Fruit fly (Drosophila melanogaster) whole organism, prepupa: ENCODE results near the gene hep.

Experiments
- CG10631 ChIP-seq: fragments of 200-800 bp; sonication (Bioruptor generic); optimal IDR thresholded peaks from 2 replicates; lab custom pipeline; 2016; ENCODE audit warnings: missing biosample characterization, missing genetic modification characterization
- CG10669 ChIP-seq: fragments of 200-800 bp; sonication (Bioruptor generic); optimal IDR thresholded peaks from 3 replicates; lab custom pipeline; 2018; ENCODE audit warnings: missing biosample characterization, mild to moderate bottlenecking, missing genetic modification characterization, moderate library complexity
- CG11294 ChIP-seq: fragments of 200-800 bp; sonication (Bioruptor generic); IDR thresholded peaks from 2 replicates; pipeline ENCODE4 v1.3.6; 2022; ENCODE audit warnings: missing biosample characterization, missing genetic modification characterization
- CG11762 ChIP-seq: fragments of 200-800 bp; sonication (Bioruptor generic); optimal IDR thresholded peaks from 3 replicates; lab custom pipeline; 2016; ENCODE audit warnings: missing biosample characterization, missing genetic modification characterization; ENCODE audit not compliant: insufficient read depth
- CG11902 ChIP-seq: fragments of 200-800 bp; sonication (Bioruptor generic); optimal IDR thresholded peaks from 3 replicates; lab custom pipeline; 2016; ENCODE audit warnings: missing biosample characterization, missing genetic modification characterization
- CG15336 ChIP-seq: fragments of 200-800 bp; sonication (Bioruptor generic); IDR thresholded peaks from 2 replicates; pipeline ENCODE4 v1.3.6; 2022; ENCODE audit warnings: missing biosample characterization, missing genetic modification characterization
- CG1621 ChIP-seq: fragments of 200-800 bp; sonication (Bioruptor generic); optimal IDR thresholded peaks from 3 replicates; lab custom pipeline; 2018; ENCODE audit warnings: missing biosample characterization, mild to moderate bottlenecking, missing genetic modification characterization
- CG3032 ChIP-seq: fragments of 200-800 bp; optimal IDR thresholded peaks from 2 replicates; lab custom pipeline; 2019; ENCODE audit warnings: missing biosample characterization, mild to moderate bottlenecking, missing genetic modification characterization, moderate library complexity
- CG31627 ChIP-seq: fragments of 200-800 bp; sonication (Bioruptor generic); optimal IDR thresholded peaks from 3 replicates; lab custom pipeline; 2016; ENCODE audit warnings: missing biosample characterization, missing genetic modification characterization
- CG32006 ChIP-seq: fragments of 200-800 bp; sonication (Bioruptor generic); optimal IDR thresholded peaks from 3 replicates; lab custom pipeline; 2017; ENCODE audit warnings: missing biosample characterization, mild to moderate bottlenecking, missing genetic modification characterization
- CG34406 ChIP-seq: fragments of 200-800 bp; sonication (Bioruptor generic); optimal IDR thresholded peaks from 3 replicates; lab custom pipeline; 2016; ENCODE audit warnings: missing biosample characterization, missing genetic modification characterization
- CG3919 ChIP-seq: fragments of 200-800 bp; sonication (Bioruptor generic); optimal IDR thresholded peaks from 3 replicates; lab custom pipeline; 2016; ENCODE audit warnings: missing biosample characterization, missing genetic modification characterization
- CG4318 ChIP-seq: fragments of 200-800 bp; sonication (Bioruptor generic); optimal IDR thresholded peaks from 3 replicates; lab custom pipeline; 2017; ENCODE audit warnings: missing biosample characterization, mild to moderate bottlenecking, missing genetic modification characterization
- CG6163 ChIP-seq: fragments of 200-800 bp; sonication (Bioruptor generic); IDR thresholded peaks from 3 replicates; pipeline ENCODE4 v1.3.6; 2022; ENCODE audit warnings: missing biosample characterization, missing genetic modification characterization
- CG6276 ChIP-seq: fragments of 200-800 bp; sonication (Bioruptor generic); optimal IDR thresholded peaks from 2 replicates; lab custom pipeline; 2017; ENCODE audit warnings: missing biosample characterization, mild to moderate bottlenecking, missing genetic modification characterization
- CG6792 ChIP-seq: fragments of 200-800 bp; sonication (Bioruptor generic); optimal IDR thresholded peaks from 3 replicates; lab custom pipeline; 2016; ENCODE audit warnings: missing biosample characterization, missing genetic modification characterization
- CG6808 ChIP-seq: fragments of 200-800 bp; sonication (Bioruptor generic); optimal IDR thresholded peaks from 3 replicates; lab custom pipeline; 2017; ENCODE audit warnings: missing biosample characterization, missing genetic modification characterization, mild to moderate bottlenecking, moderate library complexity, missing genetic modification reagents
- CG6854 ChIP-seq: fragments of 200-800 bp; sonication (Bioruptor generic); optimal IDR thresholded peaks from 2 replicates; lab custom pipeline; 2017; ENCODE audit warnings: missing biosample characterization, mild to moderate bottlenecking, missing genetic modification characterization
- CG7368 ChIP-seq: fragments of 200-800 bp; sonication (Bioruptor generic); optimal IDR thresholded peaks from 3 replicates; lab custom pipeline; 2016; ENCODE audit warnings: missing biosample characterization, missing genetic modification characterization
- CG8319 ChIP-seq: fragments of 200-800 bp; sonication (Bioruptor generic); optimal IDR thresholded peaks from 3 replicates; lab custom pipeline; 2016; ENCODE audit warnings: missing biosample characterization, missing genetic modification characterization
- CG8632 ChIP-seq: fragments of 200-800 bp; sonication (Bioruptor generic); optimal IDR thresholded peaks from 3 replicates; lab custom pipeline; 2016; ENCODE audit warnings: missing biosample characterization, missing genetic modification characterization
- CG9139 ChIP-seq: fragments of 200-800 bp; sonication (Bioruptor generic); optimal IDR thresholded peaks from 3 replicates; lab custom pipeline; 2017; ENCODE audit warnings: missing biosample characterization, mild to moderate bottlenecking, missing genetic modification characterization
- Eip75B ChIP-seq: fragments of 200-800 bp; sonication (Bioruptor generic); optimal IDR thresholded peaks from 3 replicates; lab custom pipeline; 2016; ENCODE audit warnings: missing biosample characterization, missing genetic modification characterization
- Eip78C ChIP-seq: fragments of 200-800 bp; sonication (Bioruptor generic); peaks from one replicate; lab custom pipeline; 2016; ENCODE audit warnings: missing biosample characterization, missing genetic modification characterization
- Ets21C ChIP-seq: fragments of 200-800 bp; sonication (Bioruptor generic); optimal IDR thresholded peaks from 3 replicates; lab custom pipeline; 2016; ENCODE audit warnings: missing biosample characterization, missing genetic modification characterization
- Ets96B ChIP-seq: fragments of 200-800 bp; optimal IDR thresholded peaks from 2 replicates; lab custom pipeline; 2019; ENCODE audit warnings: missing biosample characterization, mild to moderate bottlenecking, missing genetic modification characterization, moderate library complexity
- Gug ChIP-seq: fragments of 200-800 bp; sonication (Bioruptor generic); IDR thresholded peaks from 2 replicates; pipeline ENCODE4 v1.3.6; 2022; ENCODE audit warnings: missing biosample characterization, missing genetic modification characterization
- Hr38 ChIP-seq: sonication (Bioruptor generic); optimal IDR thresholded peaks from 2 replicates; lab custom pipeline; 2016; ENCODE audit warnings: missing biosample characterization, missing genetic modification characterization
- Hr4 ChIP-seq: fragments of 200-800 bp; sonication (Bioruptor generic); optimal IDR thresholded peaks from 3 replicates; lab custom pipeline; 2016; ENCODE audit warnings: missing biosample characterization, missing genetic modification characterization
- Lpt ChIP-seq: fragments of 200-800 bp; sonication (Bioruptor generic); optimal IDR thresholded peaks from 3 replicates; lab custom pipeline; 2016; ENCODE audit warnings: missing biosample characterization, missing genetic modification characterization
- OdsH ChIP-seq: fragments of 200-800 bp; sonication (Bioruptor generic); optimal IDR thresholded peaks from 3 replicates; lab custom pipeline; 2016; ENCODE audit warnings: missing biosample characterization, missing genetic modification characterization
- Sox102F ChIP-seq: fragments of 200-800 bp; sonication (Bioruptor generic); optimal IDR thresholded peaks from 2 replicates; lab custom pipeline; 2016; ENCODE audit warnings: missing biosample characterization, mild to moderate bottlenecking, missing genetic modification characterization
- achi ChIP-seq: fragments of 200-800 bp; sonication (Bioruptor generic); optimal IDR thresholded peaks from 3 replicates; lab custom pipeline; 2016; ENCODE audit warnings: missing biosample characterization, missing genetic modification characterization
- acj6 ChIP-seq: fragments of 200-800 bp; sonication (Bioruptor generic); optimal IDR thresholded peaks from 3 replicates; lab custom pipeline; 2016; ENCODE audit warnings: missing biosample characterization, missing genetic modification characterization
- dac ChIP-seq: fragments of 200-800 bp; sonication (Bioruptor generic); optimal IDR thresholded peaks from 2 replicates; lab custom pipeline; 2017; ENCODE audit warnings: missing biosample characterization, mild to moderate bottlenecking, missing genetic modification characterization
- dsx ChIP-seq: fragments of 200-800 bp; optimal IDR thresholded peaks from 3 replicates; lab custom pipeline; 2019; ENCODE audit warnings: missing biosample characterization, mild to moderate bottlenecking, missing genetic modification characterization, moderate library complexity; ENCODE audit not compliant: poor library complexity, severe bottlenecking
- eg ChIP-seq: fragments of 200-800 bp; sonication (Bioruptor generic); IDR thresholded peaks from 3 replicates; pipeline ENCODE4 v1.3.6; 2022; ENCODE audit warnings: missing biosample characterization, missing genetic modification characterization
- esn ChIP-seq: fragments of 200-800 bp; sonication (Bioruptor generic); optimal IDR thresholded peaks from 2 replicates; lab custom pipeline; 2016; ENCODE audit warnings: missing biosample characterization, mild to moderate bottlenecking, missing genetic modification characterization, moderate library complexity
- fd59A ChIP-seq: fragments of 200-800 bp; sonication (Bioruptor generic); optimal IDR thresholded peaks from 2 replicates; lab custom pipeline; 2017; ENCODE audit warnings: missing biosample characterization, mild to moderate bottlenecking, missing genetic modification characterization, missing genetic modification reagents
- fkh ChIP-seq: fragments of 200-800 bp; sonication (Bioruptor generic); optimal IDR thresholded peaks from 3 replicates; lab custom pipeline; 2017; ENCODE audit warnings: missing biosample characterization, mild to moderate bottlenecking, missing genetic modification characterization, moderate library complexity
- lz ChIP-seq: fragments of 200-800 bp; sonication (Bioruptor generic); optimal IDR thresholded peaks from 3 replicates; lab custom pipeline; 2016; ENCODE audit warnings: missing biosample characterization, missing genetic modification characterization
- net ChIP-seq: fragments of 200-800 bp; sonication (Bioruptor generic); optimal IDR thresholded peaks from 3 replicates; lab custom pipeline; 2016; ENCODE audit warnings: missing biosample characterization, missing genetic modification characterization
- pdm3 ChIP-seq: fragments of 200-800 bp; sonication (Bioruptor generic); optimal IDR thresholded peaks from 3 replicates; lab custom pipeline; 2016; ENCODE audit warnings: missing biosample characterization, missing genetic modification characterization
- spab ChIP-seq: fragments of 200-800 bp; sonication (Bioruptor generic); optimal IDR thresholded peaks from 2 replicates; lab custom pipeline; 2017; ENCODE audit warnings: missing biosample characterization, mild to moderate bottlenecking, missing genetic modification characterization, missing genetic modification reagents
- svp ChIP-seq: fragments of 200-800 bp; sonication (Bioruptor generic); peaks from one replicate; lab custom pipeline; 2016; ENCODE audit warnings: missing biosample characterization, missing genetic modification characterization
- topi ChIP-seq: fragments of 200-800 bp; sonication (Bioruptor generic); optimal IDR thresholded peaks from 3 replicates; lab custom pipeline; 2016; ENCODE audit warnings: missing biosample characterization, missing genetic modification characterization

hep gene

DNA sequence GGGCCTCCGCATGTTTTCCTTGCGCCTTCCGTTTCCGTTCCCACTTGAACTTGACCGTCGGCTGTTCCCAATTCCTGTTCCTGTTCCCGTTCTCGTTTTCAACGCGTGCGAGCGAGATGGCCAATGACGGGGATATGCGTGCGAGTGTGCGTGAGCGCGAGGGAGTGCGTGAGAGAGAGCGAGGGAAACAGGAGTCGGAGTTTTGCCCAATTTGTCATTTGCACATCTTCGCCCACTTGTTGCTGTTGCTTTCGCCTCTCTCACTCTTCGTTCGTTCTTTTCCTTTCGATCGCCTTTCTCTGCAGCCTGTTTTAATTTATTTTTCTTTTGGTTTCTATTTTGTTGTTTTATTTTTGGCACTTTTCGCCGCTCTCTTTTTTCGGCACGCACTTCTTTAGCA is 21.6 kb upstream of the hep start (continued):
- TF ChIP-seq acj6 (GFP tag; lab: Kevin White, UChicago) (no peak), dac (GFP tag; lab: Kevin White, UChicago) (no peak)

- TF ChIP-seq CG11762 (no peak), CG15336 (GFP tag; lab: Robert Waterston, UW) (0 out of 2 replicates have a peak, but pooled peaks have one; percentile 19), CG11294 (GFP tag; lab: Robert Waterston, UW) (no peak), eg (GFP tag; lab: Robert Waterston, UW) (0 out of 3 replicates have a peak, but pooled peaks have one; percentile 13), svp (GFP tag; lab: Kevin White, UChicago) (peak; percentile 32), Eip75B (GFP tag; lab: Kevin White, UChicago) (no peak), esn (GFP tag; lab: Kevin White, UChicago) (peak; percentile 14)
Observed at dm6 chrX:13109583-13110126, 19.4 kb upstream of the hep start.

DNA sequence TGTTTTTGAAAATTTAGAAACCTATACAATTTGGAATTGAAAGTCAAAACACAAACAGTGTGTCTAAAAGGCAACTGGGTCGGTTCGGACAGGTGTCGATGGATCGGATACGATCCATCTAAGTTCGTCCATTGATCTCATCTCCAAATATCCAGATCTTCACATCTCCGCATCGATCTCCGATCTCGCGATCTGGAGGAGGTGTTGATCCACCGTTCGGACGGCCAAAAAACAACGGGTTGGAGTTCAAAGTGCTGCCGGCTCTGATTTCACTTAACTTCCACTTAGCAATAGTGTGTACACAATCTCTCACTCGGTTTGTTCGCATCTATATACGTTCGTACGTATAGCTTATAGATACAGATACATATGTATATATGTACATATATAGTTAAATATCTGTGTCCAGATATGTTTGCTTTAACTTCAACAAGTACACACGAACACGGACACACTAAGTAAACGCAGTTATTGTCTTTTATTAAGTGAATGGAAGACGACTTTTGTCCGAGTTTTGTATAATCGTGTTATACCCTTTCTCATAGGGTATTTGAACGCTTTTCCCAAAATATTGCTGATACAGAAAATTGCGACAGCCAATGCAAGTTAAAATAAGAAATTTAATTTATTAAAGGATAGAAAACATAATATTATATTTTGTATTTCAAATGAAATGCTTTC is 18.1 kb upstream of the hep start, which contains the start of gene Fer3HCH:
Gene Fer3HCH, minus strand, starts transcription at position 51 of the 681 bp plus-strand sequence.
- TF ChIP-seq Ets96B (tag; lab: Kevin White, UChicago) (no peak), CG11762 (no peak), CG11294 (GFP tag; lab: Robert Waterston, UW) (no peak), fd59A (GFP tag; lab: Kevin White, UChicago) (no peak), spab (GFP tag; lab: Kevin White, UChicago) (peak; percentile 8), eg (GFP tag; lab: Robert Waterston, UW) (no peak), CG3919 (GFP tag; lab: Kevin White, UChicago) (no peak), net (GFP tag; lab: Kevin White, UChicago) (no peak), Eip78C (GFP tag; lab: Kevin White, UChicago) (peak; percentile 52), CG8632 (GFP tag; lab: Kevin White, UChicago) (no peak), CG6808 (GFP tag; lab: Kevin White, UChicago) (peak; percentile 48), svp (GFP tag; lab: Kevin White, UChicago) (no peak), acj6 (GFP tag; lab: Kevin White, UChicago) (no peak), Hr38 (GFP tag; lab: Kevin White, UChicago) (no peak), lz (GFP tag; lab: Kevin White, UChicago) (no peak), Sox102F (GFP tag; lab: Kevin White, UChicago) (no peak), CG10631 (peak; percentile 11), OdsH (no peak), CG7368 (GFP tag; lab: Kevin White, UChicago) (no peak), Lpt (GFP tag; lab: Kevin White, UChicago) (no peak), CG31627 (GFP tag; lab: Kevin White, UChicago) (no peak), CG9139 (no peak), CG34406 (GFP tag; lab: Kevin White, UChicago) (no peak), dsx (GFP tag; lab: Kevin White, UChicago) (no peak), CG1621 (no peak), fkh (GFP tag; lab: Kevin White, UChicago) (peak; percentile 70), pdm3 (GFP tag; lab: Kevin White, UChicago) (no peak), CG6854 (GFP tag; lab: Kevin White, UChicago) (no peak), CG6276 (GFP tag; lab: Kevin White, UChicago) (no peak), achi (GFP tag; lab: Kevin White, UChicago) (peak; percentile 17), CG6163 (GFP tag; lab: Robert Waterston, UW) (peak; percentile 31; the same call in 1 of the 3 replicates), esn (GFP tag; lab: Kevin White, UChicago) (no peak), CG3032 (tag; lab: Kevin White, UChicago) (peak; percentile 12), CG32006 (GFP tag; lab: Kevin White, UChicago) (peak; percentile 7), topi (GFP tag; lab: Kevin White, UChicago) (no peak), Hr4 (no peak), CG11902 (no peak), CG8319 (GFP tag; lab: Kevin White, UChicago) (no peak), Gug (GFP tag; lab: Robert Waterston, UW) (no peak), Ets21C (no peak), CG4318 (GFP tag; lab: Kevin White, UChicago) (peak; percentile 5), CG6792 (GFP tag; lab: Kevin White, UChicago) (no peak), CG10669 (GFP tag; lab: Kevin White, UChicago) (peak; percentile 33)
